Worm (Caenorhabditis elegans) whole organism, L1 larva: ENCODE data around the gene F08D12.3.
A peak's percentile ranks its signal among the peaks of the same experiment; 100 is the strongest.

Source experiments
- C04F5.9 ChIP-seq: sonication (generic microtip); optimal IDR thresholded peaks from 2 replicates; lab custom pipeline; 2016; ENCODE audit warnings: missing genetic modification characterization, missing compliant biosample characterization
- alr-1 ChIP-seq: fragments of 200-800 bp; sonication (Bioruptor generic); optimal IDR thresholded peaks from 2 replicates; lab custom pipeline; 2018; ENCODE audit warnings: borderline replicate concordance, mild to moderate bottlenecking, missing genetic modification characterization, missing compliant biosample characterization
- aly-2 ChIP-seq: fragments of 150-350 bp; optimal IDR thresholded peaks from 2 replicates; lab custom pipeline; 2014; ENCODE audit warnings: missing biosample characterization, missing genetic modification characterization
- ceh-63 ChIP-seq: fragments of 200-800 bp; sonication (Bioruptor generic); optimal IDR thresholded peaks from 2 replicates; lab custom pipeline; 2018; ENCODE audit warnings: mild to moderate bottlenecking, missing genetic modification characterization, missing compliant biosample characterization
- ceh-82 ChIP-seq, 3 experiments: fragments of 150-350 bp in 1 of 3; sonication (generic microtip) in 2 of 3; optimal IDR thresholded peaks; 2 replicates each; lab custom pipeline; 2014 to 2017; ENCODE audit warnings: missing biosample characterization in 3 of 3, missing genetic modification characterization in 3 of 3
- ceh-88 ChIP-seq: fragments of 200-800 bp; sonication (Bioruptor generic); IDR thresholded peaks from 2 replicates; pipeline ENCODE4 v1.3.6; 2022; ENCODE audit warnings: missing genetic modification characterization, missing compliant biosample characterization
- efl-1 ChIP-seq, 4 experiments: fragments of 150-350 bp; optimal IDR thresholded peaks in 3 of 4; peaks in 1 of 4; 1 replicate in 1 of 4; 2 replicates in 3 of 4; lab custom pipeline; 2014; ENCODE audit warnings: missing biosample characterization in 2 of 4, missing genetic modification characterization in 2 of 4, missing genetic modification reagents in 2 of 4
- egl-13 ChIP-seq: sonication (generic microtip); optimal IDR thresholded peaks from 2 replicates; lab custom pipeline; 2016; ENCODE audit warnings: missing genotype, missing genetic modification reagents, missing genetic modification characterization, missing compliant biosample characterization
- egl-27 ChIP-seq, 2 experiments: fragments of 150-350 bp in 1 of 2; sonication (generic microtip); optimal IDR thresholded peaks; 3 replicates each; lab custom pipeline; 2017 to 2018; ENCODE audit warnings: missing biosample characterization in 2 of 2, missing genetic modification characterization in 2 of 2, missing genetic modification reagents in 2 of 2
- elt-2 ChIP-seq: sonication (generic microtip); optimal IDR thresholded peaks from 2 replicates; lab custom pipeline; 2016; ENCODE audit warnings: missing genetic modification characterization, mild to moderate bottlenecking, inconsistent platforms, missing compliant biosample characterization, missing genetic modification reagents
- ets-5 ChIP-seq: fragments of 200-800 bp; sonication (Bioruptor generic); IDR thresholded peaks from 2 replicates; pipeline ENCODE4 v1.3.6; 2022; ENCODE audit warnings: missing genetic modification characterization, missing compliant biosample characterization
- fkh-8 ChIP-seq: sonication (generic microtip); optimal IDR thresholded peaks from 2 replicates; lab custom pipeline; 2016; ENCODE audit warnings: mild to moderate bottlenecking, missing genetic modification characterization, missing compliant biosample characterization
- hlh-17 ChIP-seq: fragments of 200-800 bp; sonication (Bioruptor generic); optimal IDR thresholded peaks from 2 replicates; lab custom pipeline; 2018; ENCODE audit warnings: missing genetic modification characterization, mild to moderate bottlenecking, missing compliant biosample characterization, moderate library complexity, borderline replicate concordance
- lin-15B ChIP-seq: fragments of 150-350 bp; sonication (generic microtip); optimal IDR thresholded peaks from 3 replicates; lab custom pipeline; 2014; ENCODE audit warnings: missing biosample characterization, missing genetic modification characterization
- lin-35 ChIP-seq, 2 experiments: fragments of 150-350 bp; optimal IDR thresholded peaks; 2 replicates each; lab custom pipeline; 2014; ENCODE audit warnings: missing biosample characterization in 2 of 2, missing genetic modification characterization in 2 of 2, missing genetic modification reagents in 2 of 2
- mab-9 ChIP-seq: fragments of 200-800 bp; sonication (Bioruptor generic); IDR thresholded peaks from 2 replicates; pipeline ENCODE4 v1.3.6; 2022; ENCODE audit warnings: missing genetic modification reagents, missing genetic modification characterization, missing compliant biosample characterization
- mdl-1 ChIP-seq, 2 experiments: fragments of 150-350 bp; optimal IDR thresholded peaks; 2 replicates each; lab custom pipeline; 2014 to 2017; ENCODE audit warnings: missing biosample characterization in 2 of 2, missing genetic modification characterization in 2 of 2, inconsistent platforms in 1 of 2
- mef-2 ChIP-seq: fragments of 150-350 bp; optimal IDR thresholded peaks from 2 replicates; lab custom pipeline; 2014; ENCODE audit warnings: missing biosample characterization, missing genetic modification characterization
- mep-1 ChIP-seq: fragments of 150-350 bp; optimal IDR thresholded peaks from 2 replicates; lab custom pipeline; 2014; ENCODE audit warnings: missing biosample characterization, missing genetic modification characterization
- nhr-11 ChIP-seq: fragments of 150-350 bp; optimal IDR thresholded peaks from 2 replicates; lab custom pipeline; 2014; ENCODE audit warnings: missing biosample characterization, missing genetic modification characterization
- nhr-20 ChIP-seq: sonication (generic microtip); optimal IDR thresholded peaks from 2 replicates; lab custom pipeline; 2016; ENCODE audit warnings: mild to moderate bottlenecking, missing genetic modification characterization, missing compliant biosample characterization
- nhr-237 ChIP-seq: fragments of 150-350 bp; optimal IDR thresholded peaks from 2 replicates; lab custom pipeline; 2014; ENCODE audit warnings: missing biosample characterization, missing genetic modification characterization
- nhr-28 ChIP-seq: fragments of 150-350 bp; optimal IDR thresholded peaks from 2 replicates; lab custom pipeline; 2014; ENCODE audit warnings: missing biosample characterization, missing genetic modification characterization
- nhr-71 ChIP-seq: sonication (generic microtip); optimal IDR thresholded peaks from 2 replicates; lab custom pipeline; 2016; ENCODE audit warnings: mild to moderate bottlenecking, missing genetic modification characterization, moderate library complexity, missing compliant biosample characterization
- nhr-77 ChIP-seq: fragments of 150-350 bp; optimal IDR thresholded peaks from 2 replicates; lab custom pipeline; 2014; ENCODE audit warnings: missing biosample characterization, missing genetic modification characterization
- nhr-85 ChIP-seq: sonication (generic microtip); peaks from one replicate; lab custom pipeline; 2016; ENCODE audit warnings: missing genetic modification characterization, inconsistent platforms, missing compliant biosample characterization
- pag-3 ChIP-seq: sonication (generic microtip); optimal IDR thresholded peaks from 2 replicates; lab custom pipeline; 2017; ENCODE audit warnings: missing genetic modification characterization, mild to moderate bottlenecking, missing compliant biosample characterization, antibody characterized with exemption, borderline replicate concordance; ENCODE audit not compliant: insufficient read depth
- pax-3 ChIP-seq: fragments of 200-800 bp; sonication (Bioruptor generic); optimal IDR thresholded peaks from 2 replicates; lab custom pipeline; 2018; ENCODE audit warnings: mild to moderate bottlenecking, missing genetic modification characterization, moderate library complexity, missing compliant biosample characterization
- pqm-1 ChIP-seq: sonication (generic microtip); optimal IDR thresholded peaks from 3 replicates; lab custom pipeline; 2017; ENCODE audit warnings: missing biosample characterization, missing genetic modification characterization
- snpc-4 ChIP-seq: fragments of 150-350 bp; optimal IDR thresholded peaks from 2 replicates; lab custom pipeline; 2014; ENCODE audit warnings: missing biosample characterization, missing genetic modification characterization
- tbx-2 ChIP-seq: sonication (generic microtip); optimal IDR thresholded peaks from 2 replicates; lab custom pipeline; 2016; ENCODE audit warnings: missing genetic modification characterization, missing compliant biosample characterization
- unc-30 ChIP-seq: sonication (generic microtip); optimal IDR thresholded peaks from 2 replicates; lab custom pipeline; 2017; ENCODE audit warnings: missing biosample characterization, missing genetic modification characterization
- unc-86 ChIP-seq: sonication (generic microtip); optimal IDR thresholded peaks from 2 replicates; lab custom pipeline; 2016; ENCODE audit warnings: missing genetic modification characterization, missing compliant biosample characterization
- unc-98 ChIP-seq: fragments of 200-800 bp; sonication (Bioruptor generic); IDR thresholded peaks from 2 replicates; pipeline ENCODE4 v1.3.6; 2022; ENCODE audit warnings: missing genetic modification characterization, missing compliant biosample characterization
- zip-4 ChIP-seq: fragments of 200-800 bp; sonication (Bioruptor generic); optimal IDR thresholded peaks from 2 replicates; lab custom pipeline; 2018; ENCODE audit warnings: mild to moderate bottlenecking, missing genetic modification characterization, moderate library complexity, missing compliant biosample characterization
- ztf-4 ChIP-seq: fragments of 150-350 bp; optimal IDR thresholded peaks from 2 replicates; lab custom pipeline; 2014; ENCODE audit warnings: missing biosample characterization, missing genetic modification characterization

F08D12.3 gene

ce11 chrII:2747956-2748621, 31.3 kb upstream of the F08D12.3 start (continued):
- TF ChIP-seq unc-30 (tag; lab: Kevin White, UChicago) (no peak), unc-98 (GFP tag; lab: Robert Waterston, UW) (no peak), pag-3 (tag; lab: Kevin White, UChicago) (no peak), nhr-77 (tag; lab: Kevin White, UChicago) (no peak), elt-2 (tag; lab: Kevin White, UChicago) (no peak), ztf-4 (no peak), fkh-8 (tag; lab: Kevin White, UChicago) (peak; percentile 94), mep-1 (tag; lab: Kevin White, UChicago) (peak; percentile 29), mef-2 (tag; lab: Kevin White, UChicago) (no peak), pqm-1 (tag; lab: Kevin White, UChicago) (no peak), zip-4 (GFP tag; lab: Kevin White, UChicago) (no peak), egl-27 (tag; optimal IDR thresholded peaks at IDR 0.05; lab: Kevin White, UChicago) (no peak), mdl-1 (tag; optimal IDR thresholded peaks at IDR 0.05; lab: Kevin White, UChicago) (no peak), alr-1 (tag; lab: Kevin White, UChicago) (no peak), lin-35 (GFP tag; optimal IDR thresholded peaks at IDR 0.05; lab: Kevin White, UChicago) (peak in 1 of 2 experiments; percentile 31), snpc-4 (tag; lab: Kevin White, UChicago) (peak; percentile 66), hlh-17 (GFP tag; lab: Kevin White, UChicago) (no peak), nhr-71 (tag; lab: Kevin White, UChicago) (peak; percentile 76), ets-5 (GFP tag; lab: Robert Waterston, UW) (no peak), tbx-2 (tag; lab: Kevin White, UChicago) (peak; percentile 75), unc-86 (peak; percentile 67), mab-9 (GFP tag; lab: Robert Waterston, UW) (0 out of 2 replicates have a peak, but pooled peaks have one; percentile 29), egl-13 (tag; lab: Kevin White, UChicago) (peak; percentile 79), nhr-237 (no peak), ceh-88 (no peak), nhr-28 (tag; lab: Kevin White, UChicago) (no peak), nhr-11 (tag; lab: Kevin White, UChicago) (no peak), efl-1 (optimal IDR thresholded peaks at IDR 0.05; lab: Kevin White, UChicago) (peak; percentile 54 to 64), efl-1 (GFP tag; optimal IDR thresholded peaks at IDR 0.05 in 1 of 2; lab: Kevin White, UChicago) (peak in 1 of 2 experiments; percentile 18), C04F5.9 (no peak), nhr-85 (tag; lab: Kevin White, UChicago) (no peak), lin-15B (no peak)

- TF ChIP-seq elt-2 (tag; lab: Kevin White, UChicago) (peak; percentile 72), ceh-63 (no peak), aly-2 (tag; lab: Kevin White, UChicago) (no peak), ceh-82 (tag; optimal IDR thresholded peaks at IDR 0.05; lab: Kevin White, UChicago) (no peak), pag-3 (tag; lab: Kevin White, UChicago) (no peak), nhr-71 (tag; lab: Kevin White, UChicago) (no peak), pax-3 (no peak)
These were observed 29.7 kb upstream of the F08D12.3 start, which contains the start of gene F29A7.4 for ce11 chrII:2749595-2750048. TSS of gene F29A7.4 (plus strand) at chrII:2749998.

- TF ChIP-seq nhr-20 (no peak), efl-1 (optimal IDR thresholded peaks at IDR 0.05; lab: Kevin White, UChicago) (no peak), efl-1 (GFP tag; optimal IDR thresholded peaks at IDR 0.05 in 1 of 2; lab: Kevin White, UChicago) (no peak)
These were observed 28.1 kb upstream of the F08D12.3 start for ce11 chrII:2751278-2751677.
